Worm (Caenorhabditis elegans) whole organism, L4 larva: Measurements from ENCODE around the gene ZK856.14.

Experiments used
- D1046.2 ChIP-seq: fragments of 200-800 bp; sonication (Bioruptor generic); IDR thresholded peaks from 2 replicates; pipeline ENCODE4 v1.3.6; 2022; ENCODE audit warnings: missing genetic modification characterization, missing compliant biosample characterization
- F10B5.3 ChIP-seq: sonication (generic microtip); optimal IDR thresholded peaks from 2 replicates; lab custom pipeline; 2016; ENCODE audit warnings: mild to moderate bottlenecking, missing genetic modification characterization, missing compliant biosample characterization
- F26F4.8 ChIP-seq: fragments of 200-800 bp; sonication (Bioruptor generic); conservative IDR thresholded peaks from 2 replicates; pipeline ENCODE4 v1.3.6; 2022; ENCODE audit warnings: missing genetic modification characterization, missing compliant biosample characterization
- T26A8.4 ChIP-seq: fragments of 200-800 bp; sonication (Bioruptor generic); IDR thresholded peaks from 2 replicates; pipeline ENCODE4 v1.3.6; 2022; ENCODE audit warnings: missing genetic modification characterization, missing compliant biosample characterization
- ZK337.2 ChIP-seq: fragments of 200-800 bp; sonication (Bioruptor generic); IDR thresholded peaks from 2 replicates; pipeline ENCODE4 v1.3.6; 2022; ENCODE audit warnings: missing genetic modification reagents, missing genetic modification characterization, missing compliant biosample characterization
- aha-1 ChIP-seq: fragments of 150-350 bp; peaks from one replicate; lab custom pipeline; 2014; ENCODE audit warnings: missing biosample characterization, missing genetic modification characterization
- ama-1 ChIP-seq: fragments of 150-350 bp; optimal IDR thresholded peaks from 2 replicates; lab custom pipeline; 2014; ENCODE audit warnings: inconsistent platforms, mixed read lengths
- arid-1 ChIP-seq: fragments of 200-800 bp; sonication (Bioruptor generic); conservative IDR thresholded peaks from 2 replicates; pipeline ENCODE4 v1.3.6; 2022; ENCODE audit warnings: missing genetic modification reagents, missing genetic modification characterization, missing compliant biosample characterization
- attf-4 ChIP-seq: sonication (generic microtip); optimal IDR thresholded peaks from 3 replicates; lab custom pipeline; 2017; ENCODE audit warnings: missing biosample characterization, missing genetic modification characterization
- ceh-62 ChIP-seq: sonication (generic microtip); optimal IDR thresholded peaks from 2 replicates; lab custom pipeline; 2017; ENCODE audit warnings: missing biosample characterization, missing genetic modification characterization
- ceh-82 ChIP-seq: sonication (generic microtip); optimal IDR thresholded peaks from 2 replicates; lab custom pipeline; 2017; ENCODE audit warnings: missing biosample characterization, missing genetic modification characterization
- ctbp-1 ChIP-seq: fragments of 200-800 bp; sonication (Bioruptor generic); IDR thresholded peaks from 2 replicates; pipeline ENCODE4 v1.3.6; 2022; ENCODE audit warnings: missing genetic modification reagents, missing genetic modification characterization, missing compliant biosample characterization
- daf-16 ChIP-seq, 3 experiments: sonication (generic microtip); optimal IDR thresholded peaks; 2 replicates each; lab custom pipeline; 2016 to 2017; ENCODE audit warnings: missing genetic modification characterization in 3 of 3, missing genetic modification reagents in 3 of 3, mild to moderate bottlenecking in 2 of 3, missing compliant biosample characterization in 2 of 3, missing biosample characterization in 1 of 3, moderate library complexity in 1 of 3
- dmd-6 ChIP-seq: fragments of 200-800 bp; sonication (Bioruptor generic); IDR thresholded peaks from 2 replicates; pipeline ENCODE4 v1.3.6; 2022; ENCODE audit warnings: missing genetic modification reagents, missing genetic modification characterization, missing compliant biosample characterization
- dpl-1 ChIP-seq: fragments of 150-350 bp; optimal IDR thresholded peaks from 2 replicates; lab custom pipeline; 2014; ENCODE audit warnings: missing biosample characterization, missing genetic modification reagents, missing genetic modification characterization
- duxl-1 ChIP-seq: sonication (generic microtip); optimal IDR thresholded peaks from 2 replicates; lab custom pipeline; 2016; ENCODE audit warnings: mild to moderate bottlenecking, missing genetic modification characterization, moderate library complexity, missing compliant biosample characterization; ENCODE audit not compliant: poor library complexity
- dve-1 ChIP-seq: sonication (generic microtip); optimal IDR thresholded peaks from 2 replicates; lab custom pipeline; 2017; ENCODE audit warnings: antibody characterized with exemption, mild to moderate bottlenecking, missing genetic modification characterization, missing compliant biosample characterization; ENCODE audit not compliant: insufficient read depth
- fos-1 ChIP-seq: fragments of 150-350 bp; optimal IDR thresholded peaks from 2 replicates; lab custom pipeline; 2014; ENCODE audit warnings: missing biosample characterization, missing genetic modification characterization
- hif-1 ChIP-seq, 2 experiments: sonication (generic microtip); optimal IDR thresholded peaks; 2 replicates each; lab custom pipeline; 2016 to 2017; ENCODE audit warnings: missing compliant biosample characterization in 2 of 2, missing genetic modification characterization in 2 of 2, missing genetic modification reagents in 2 of 2, missing genotype in 2 of 2, mild to moderate bottlenecking in 1 of 2
- hlh-11 ChIP-seq: fragments of 200-800 bp; sonication (Bioruptor generic); optimal IDR thresholded peaks from 2 replicates; lab custom pipeline; 2018; ENCODE audit warnings: mild to moderate bottlenecking, missing genetic modification characterization, missing compliant biosample characterization
- hlh-30 ChIP-seq: sonication (generic microtip); optimal IDR thresholded peaks from 2 replicates; lab custom pipeline; 2017; ENCODE audit warnings: antibody characterized with exemption, mild to moderate bottlenecking, missing genetic modification characterization, missing compliant biosample characterization; ENCODE audit not compliant: insufficient read depth
- jun-1 ChIP-seq: fragments of 150-350 bp; optimal IDR thresholded peaks from 2 replicates; lab custom pipeline; 2014; ENCODE audit warnings: missing biosample characterization, missing genetic modification reagents, missing genetic modification characterization
- lin-1 ChIP-seq: fragments of 200-800 bp; sonication (Bioruptor generic); IDR thresholded peaks from 2 replicates; pipeline ENCODE4 v1.3.6; 2022; ENCODE audit warnings: missing genetic modification reagents, missing genetic modification characterization, missing compliant biosample characterization
- lin-38 ChIP-seq: fragments of 200-800 bp; sonication (Bioruptor generic); IDR thresholded peaks from 2 replicates; pipeline ENCODE4 v1.3.6; 2022; ENCODE audit warnings: missing genetic modification reagents, missing genetic modification characterization, missing compliant biosample characterization
- lin-39 ChIP-seq: fragments of 150-350 bp; optimal IDR thresholded peaks from 2 replicates; lab custom pipeline; 2014; ENCODE audit warnings: missing biosample characterization, missing genetic modification reagents, missing genetic modification characterization
- lir-3 ChIP-seq: sonication (generic microtip); optimal IDR thresholded peaks from 2 replicates; lab custom pipeline; 2016; ENCODE audit warnings: mild to moderate bottlenecking, missing genetic modification characterization, missing compliant biosample characterization
- madf-5 ChIP-seq, 2 experiments: fragments of 200-800 bp; sonication (Bioruptor generic); IDR thresholded peaks; 2 replicates each; pipeline ENCODE4 v1.3.6; 2022; ENCODE audit warnings: missing compliant biosample characterization in 2 of 2, missing genetic modification characterization in 2 of 2
- madf-9 ChIP-seq: fragments of 200-800 bp; sonication (Bioruptor generic); conservative IDR thresholded peaks from 2 replicates; pipeline ENCODE4 v1.3.6; 2022; ENCODE audit warnings: missing genetic modification reagents, missing genetic modification characterization, missing compliant biosample characterization
- mdl-1 ChIP-seq, 2 experiments: fragments of 150-350 bp in 1 of 2; sonication (generic microtip) in 1 of 2; optimal IDR thresholded peaks; 2 replicates each; lab custom pipeline; 2014 to 2017; ENCODE audit warnings: missing biosample characterization in 2 of 2, missing genetic modification characterization in 2 of 2
- mdt-29 ChIP-seq: fragments of 200-800 bp; sonication (Bioruptor generic); IDR thresholded peaks from 2 replicates; pipeline ENCODE4 v1.3.6; 2022; ENCODE audit warnings: missing genetic modification reagents, missing genetic modification characterization, missing compliant biosample characterization
- mes-2 ChIP-seq: sonication (generic microtip); optimal IDR thresholded peaks from 2 replicates; lab custom pipeline; 2016; ENCODE audit warnings: missing genotype, mild to moderate bottlenecking, missing genetic modification characterization, missing compliant biosample characterization; ENCODE audit not compliant: poor library complexity, severe bottlenecking
- nhr-10 ChIP-seq: fragments of 150-350 bp; optimal IDR thresholded peaks from 2 replicates; lab custom pipeline; 2014; ENCODE audit warnings: missing biosample characterization, missing genetic modification characterization
- nhr-28 ChIP-seq: fragments of 150-350 bp; optimal IDR thresholded peaks from 2 replicates; lab custom pipeline; 2014; ENCODE audit warnings: missing biosample characterization, missing genetic modification characterization
- nhr-48 ChIP-seq: sonication (generic microtip); optimal IDR thresholded peaks from 2 replicates; lab custom pipeline; 2016; ENCODE audit warnings: mild to moderate bottlenecking, missing genetic modification characterization, missing compliant biosample characterization
- nhr-77 ChIP-seq: fragments of 150-350 bp; optimal IDR thresholded peaks from 2 replicates; lab custom pipeline; 2014; ENCODE audit warnings: missing biosample characterization, missing genetic modification characterization
- pha-4 ChIP-seq, 2 experiments: fragments of 150-350 bp in 1 of 2; fragments of 200-800 bp in 1 of 2; sonication (Bioruptor generic) in 1 of 2; IDR thresholded peaks in 1 of 2; optimal IDR thresholded peaks in 1 of 2; 2 replicates each; pipeline versions ENCODE4 v1.3.6 to Lab custom; 2014 to 2022; ENCODE audit warnings: missing genetic modification characterization in 2 of 2, missing genetic modification reagents in 2 of 2, missing biosample characterization in 1 of 2, missing compliant biosample characterization in 1 of 2
- pqm-1 ChIP-seq: sonication (generic microtip); optimal IDR thresholded peaks from 2 replicates; lab custom pipeline; 2017; ENCODE audit warnings: missing biosample characterization, missing genetic modification characterization
- rbr-2 ChIP-seq: sonication (generic microtip); optimal IDR thresholded peaks from 2 replicates; lab custom pipeline; 2016; ENCODE audit warnings: missing genotype, missing genetic modification characterization, missing compliant biosample characterization
- set-16 ChIP-seq: fragments of 200-800 bp; sonication (Bioruptor generic); IDR thresholded peaks from 2 replicates; pipeline ENCODE4 v1.3.6; 2022; ENCODE audit warnings: missing genetic modification reagents, missing genetic modification characterization, missing compliant biosample characterization
- spr-1 ChIP-seq: sonication (generic microtip); optimal IDR thresholded peaks from 2 replicates; lab custom pipeline; 2016; ENCODE audit warnings: mild to moderate bottlenecking, missing genetic modification characterization, missing compliant biosample characterization
- tra-1 ChIP-seq: fragments of 200-800 bp; sonication (Bioruptor generic); IDR thresholded peaks from 2 replicates; pipeline ENCODE4 v1.3.6; 2022; ENCODE audit warnings: missing genetic modification reagents, missing genetic modification characterization, missing compliant biosample characterization
- unc-39 ChIP-seq: sonication (generic microtip); optimal IDR thresholded peaks from 2 replicates; lab custom pipeline; 2017; ENCODE audit warnings: missing biosample characterization, missing genetic modification characterization
- unc-62 ChIP-seq, 3 experiments: fragments of 150-350 bp in 1 of 3; sonication (generic microtip); optimal IDR thresholded peaks in 2 of 3; peaks in 1 of 3; 1 replicate in 1 of 3; 2 replicates in 2 of 3; lab custom pipeline; 2014 to 2017; ENCODE audit warnings: missing biosample characterization in 3 of 3, missing genetic modification characterization in 3 of 3, missing genetic modification reagents in 3 of 3, missing genotype in 1 of 3

The ZK856.14 gene

ce11 chrV:10246443-10246885 is 29.6 kb downstream of the ZK856.14 start (continued):
- 0 out of 4 replicates have a peak, but pooled peaks of 1 of the 2 experiments have one; percentile 27 for TF ChIP-seq madf-5 (GFP tag; IDR thresholded peaks at IDR 0.05; lab: Robert Waterston, UW)
- peak; percentile 96 for TF ChIP-seq aha-1
- TF ChIP-seq lin-1 (GFP tag; lab: Robert Waterston, UW), result no peak
- peak; percentile 17 for TF ChIP-seq dpl-1 (GFP tag; lab: Kevin White, UChicago)
- TF ChIP-seq mdl-1 (tag; optimal IDR thresholded peaks at IDR 0.05; lab: Kevin White, UChicago), result peak; percentile 22 to 98
- TF ChIP-seq hlh-30 (tag; lab: Kevin White, UChicago), result peak; percentile 88
- peak in 1 of 2 experiments; percentile 52 for TF ChIP-seq daf-16 (GFP tag; optimal IDR thresholded peaks at IDR 0.05; lab: Kevin White, UChicago)
- TF ChIP-seq daf-16 (tag; optimal IDR thresholded peaks at IDR 0.05; lab: Kevin White, UChicago), result peak; percentile 82
- 0 out of 2 replicates have a peak, but pooled peaks have one; percentile 23 for TF ChIP-seq ZK337.2 (GFP tag; lab: Robert Waterston, UW)

ce11 chrV:10246967-10247366 is 30.1 kb downstream of the ZK856.14 start:
- TF ChIP-seq set-16 (GFP tag; lab: Robert Waterston, UW) (peak; percentile 52), F10B5.3 (no peak), fos-1 (tag; lab: Kevin White, UChicago) (no peak), rbr-2 (tag; lab: Kevin White, UChicago) (peak; percentile 21), hlh-30 (tag; lab: Kevin White, UChicago) (peak; percentile 78), daf-16 (GFP tag; optimal IDR thresholded peaks at IDR 0.05; lab: Kevin White, UChicago) (peak in 1 of 2 experiments; percentile 32), daf-16 (tag; optimal IDR thresholded peaks at IDR 0.05; lab: Kevin White, UChicago) (peak; percentile 84), hlh-11 (peak; percentile 65), dve-1 (tag; lab: Kevin White, UChicago) (peak; percentile 15), mes-2 (tag; lab: Kevin White, UChicago) (peak; percentile 39), mdl-1 (tag; optimal IDR thresholded peaks at IDR 0.05; lab: Kevin White, UChicago) (peak; percentile 14 to 81), unc-62 (GFP tag; optimal IDR thresholded peaks at IDR 0.05 in 1 of 2; lab: Kevin White, UChicago) (no peak), unc-62 (tag; optimal IDR thresholded peaks at IDR 0.05; lab: Kevin White, UChicago) (no peak), hif-1 (tag; optimal IDR thresholded peaks at IDR 0.05; lab: Kevin White, UChicago) (peak in 1 of 2 experiments; percentile 68), dmd-6 (GFP tag; lab: Robert Waterston, UW) (peak; percentile 31), madf-9 (peak; percentile 85), ama-1 (lab: Kevin White, UChicago) (peak; percentile 1), T26A8.4 (peak; percentile 33; the same call in 1 of the 2 replicates), F26F4.8 (GFP tag; lab: Robert Waterston, UW) (no peak)

- TF ChIP-seq madf-5 (GFP tag; IDR thresholded peaks at IDR 0.05; lab: Robert Waterston, UW) (no peak), nhr-48 (tag; lab: Kevin White, UChicago) (no peak), nhr-28 (peak; percentile 13), ceh-82 (tag; lab: Kevin White, UChicago) (no peak), ctbp-1 (no peak), mdt-29 (GFP tag; lab: Robert Waterston, UW) (no peak), unc-62 (GFP tag; optimal IDR thresholded peaks at IDR 0.05 in 1 of 2; lab: Kevin White, UChicago) (peak in 1 of 2 experiments; percentile 81), unc-62 (tag; optimal IDR thresholded peaks at IDR 0.05; lab: Kevin White, UChicago) (no peak), lin-39 (tag; lab: Kevin White, UChicago) (no peak), ceh-62 (tag; lab: Kevin White, UChicago) (no peak), D1046.2 (no peak), tra-1 (no peak), jun-1 (tag; lab: Kevin White, UChicago) (no peak), attf-4 (no peak), nhr-77 (tag; lab: Kevin White, UChicago) (no peak), dve-1 (tag; lab: Kevin White, UChicago) (peak; percentile 6), pha-4 (GFP tag; IDR thresholded peaks at IDR 0.05; lab: Robert Waterston, UW) (no peak), pha-4 (tag; optimal IDR thresholded peaks at IDR 0.05; lab: Kevin White, UChicago) (no peak), duxl-1 (tag; lab: Kevin White, UChicago) (no peak), lir-3 (tag; lab: Kevin White, UChicago) (no peak), pqm-1 (tag; lab: Kevin White, UChicago) (no peak), unc-39 (no peak), rbr-2 (tag; lab: Kevin White, UChicago) (no peak), dmd-6 (GFP tag; lab: Robert Waterston, UW) (no peak), spr-1 (no peak), lin-38 (GFP tag; lab: Robert Waterston, UW) (no peak), arid-1 (GFP tag; lab: Robert Waterston, UW) (no peak), nhr-10 (no peak)
Measured at ce11 chrV:10247673-10248239, 30.9 kb downstream of the ZK856.14 start.
